Fruit fly (Drosophila melanogaster) whole organism, prepupa: Measurements from ENCODE around the gene Mnt.

Source experiments
- CG3032 ChIP-seq: fragments of 200-800 bp; optimal IDR thresholded peaks from 2 replicates; lab custom pipeline; 2019; ENCODE audit warnings: missing biosample characterization, mild to moderate bottlenecking, missing genetic modification characterization, moderate library complexity
- Eip93F ChIP-seq: fragments of 200-800 bp; sonication (Bioruptor generic); optimal IDR thresholded peaks from 2 replicates; lab custom pipeline; 2016; ENCODE audit warnings: missing biosample characterization, mild to moderate bottlenecking, missing genetic modification characterization
- Ets96B ChIP-seq: fragments of 200-800 bp; optimal IDR thresholded peaks from 2 replicates; lab custom pipeline; 2019; ENCODE audit warnings: missing biosample characterization, mild to moderate bottlenecking, missing genetic modification characterization, moderate library complexity
- Sox14 ChIP-seq: fragments of 200-800 bp; sonication (Bioruptor generic); optimal IDR thresholded peaks from 3 replicates; lab custom pipeline; 2016; ENCODE audit warnings: missing biosample characterization, missing genetic modification characterization
- acj6 ChIP-seq: fragments of 200-800 bp; sonication (Bioruptor generic); optimal IDR thresholded peaks from 3 replicates; lab custom pipeline; 2016; ENCODE audit warnings: missing biosample characterization, missing genetic modification characterization
- eg ChIP-seq: fragments of 200-800 bp; sonication (Bioruptor generic); IDR thresholded peaks from 3 replicates; pipeline ENCODE4 v1.3.6; 2022; ENCODE audit warnings: missing biosample characterization, missing genetic modification characterization
- fd85E ChIP-seq: fragments of 200-800 bp; sonication (Bioruptor generic); optimal IDR thresholded peaks from 3 replicates; lab custom pipeline; 2016; ENCODE audit warnings: missing biosample characterization, missing genetic modification characterization
- net ChIP-seq: fragments of 200-800 bp; sonication (Bioruptor generic); optimal IDR thresholded peaks from 3 replicates; lab custom pipeline; 2016; ENCODE audit warnings: missing biosample characterization, missing genetic modification characterization
- spab ChIP-seq: fragments of 200-800 bp; sonication (Bioruptor generic); optimal IDR thresholded peaks from 2 replicates; lab custom pipeline; 2017; ENCODE audit warnings: missing biosample characterization, mild to moderate bottlenecking, missing genetic modification characterization, missing genetic modification reagents

DNA sequence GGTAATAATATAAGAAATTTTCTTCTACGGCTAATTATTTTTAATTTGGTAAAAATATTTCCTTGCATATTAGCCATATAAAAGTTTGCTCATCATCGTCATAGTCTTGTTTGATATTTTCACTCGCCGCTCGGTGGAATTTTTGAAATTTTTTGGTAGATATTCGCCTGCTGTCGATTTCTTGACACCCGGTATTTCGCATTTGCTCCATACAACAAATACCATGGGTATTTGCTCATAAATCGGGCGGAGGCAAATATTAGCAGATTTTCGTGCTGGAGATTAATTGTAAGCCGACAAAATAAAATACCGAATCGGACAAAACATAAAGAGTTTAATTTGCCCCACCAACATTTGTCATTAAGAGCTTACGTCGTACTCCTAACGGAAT lies 70.0 kb downstream of the Mnt start:
- TF ChIP-seq net (GFP tag; lab: Kevin White, UChicago), result no peak
- TF ChIP-seq Sox14 (GFP tag; lab: Kevin White, UChicago), result no peak
- no peak for TF ChIP-seq acj6 (GFP tag; lab: Kevin White, UChicago)
- TF ChIP-seq CG3032 (tag; lab: Kevin White, UChicago), result no peak
- no peak for TF ChIP-seq fd85E (GFP tag; lab: Kevin White, UChicago)
- TF ChIP-seq eg, result no peak
- no peak for TF ChIP-seq spab (GFP tag; lab: Kevin White, UChicago)
- TF ChIP-seq Ets96B (tag; lab: Kevin White, UChicago), result no peak
- no peak for TF ChIP-seq Eip93F (GFP tag; lab: Kevin White, UChicago)
